Fruit fly (Drosophila melanogaster) Kc167 (cell line): Measurements from ENCODE around the gene CG15404.
"Not testable (repeated sequence)": the region's sequence is repeated elsewhere in the genome, so short reads cannot be mapped to it uniquely, and the experiment has no call there.

Source experiments
- Myc ChIP-seq: fragments of >200 bp; optimal IDR thresholded peaks from 2 replicates; lab custom pipeline; 2017; ENCODE audit warnings: missing external identifiers
- Sin3A ChIP-seq: fragments of >200 bp; optimal IDR thresholded peaks from 2 replicates; lab custom pipeline; 2018; ENCODE audit warnings: missing external identifiers
- h ChIP-seq: fragments of >200 bp; optimal IDR thresholded peaks from 3 replicates; lab custom pipeline; 2018; ENCODE audit warnings: missing external identifiers
- insv ChIP-seq: fragments of >200 bp; optimal IDR thresholded peaks from 3 replicates; lab custom pipeline; 2018; ENCODE audit warnings: missing external identifiers
- psq ChIP-seq: fragments of >200 bp; optimal IDR thresholded peaks from 2 replicates; lab custom pipeline; 2017; ENCODE audit warnings: missing external identifiers
- ttk ChIP-seq: sonication (Bioruptor generic); optimal IDR thresholded peaks from 2 replicates; lab custom pipeline; 2017; ENCODE audit warnings: missing external identifiers

Gene CG15404

DNA sequence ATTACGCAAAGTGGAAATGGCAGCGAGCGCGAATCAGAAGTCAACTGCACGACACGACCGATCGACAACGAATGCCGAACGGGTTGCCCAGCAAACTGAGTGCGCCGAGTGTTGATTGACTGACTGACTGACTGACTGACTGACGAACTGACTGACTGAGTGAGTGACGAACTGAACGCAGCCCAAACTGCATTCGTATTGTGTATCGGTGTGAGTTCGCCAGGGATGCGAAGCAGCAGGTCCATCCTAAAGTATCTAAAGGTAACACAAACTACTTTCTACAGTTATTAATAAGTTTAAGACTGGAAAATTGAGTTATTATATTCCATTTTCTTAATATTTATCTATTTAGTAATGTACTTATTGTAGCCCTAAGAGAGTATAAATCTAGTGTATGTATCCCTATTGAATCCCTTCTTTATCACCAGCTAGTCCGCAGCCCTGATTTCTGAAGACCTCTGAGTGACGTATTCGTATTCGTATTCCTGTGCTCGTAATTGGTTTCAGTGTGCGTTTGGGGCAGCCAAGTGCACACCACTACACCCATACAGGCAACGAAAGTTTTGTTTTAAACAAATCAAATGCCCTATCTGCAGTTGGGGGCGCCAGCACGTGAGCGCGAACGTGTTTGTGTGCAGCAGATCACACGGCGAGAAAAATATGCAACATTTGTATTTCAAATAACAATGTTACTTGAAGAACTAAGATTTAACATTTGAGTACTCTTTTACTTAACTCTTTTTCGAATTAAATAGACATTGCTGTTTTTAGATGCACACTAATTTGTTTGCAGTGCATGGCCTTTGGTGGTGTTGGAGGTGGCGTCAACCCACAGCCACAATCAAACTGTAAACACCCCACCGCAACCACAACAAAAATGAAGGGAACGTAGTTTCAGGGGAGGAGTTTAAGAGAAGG, 20.8 kb upstream of the CG15404 start:
- no peak for TF ChIP-seq h
- no peak for TF ChIP-seq Sin3A (lab: Kevin White, UChicago)
- no peak for TF ChIP-seq ttk (lab: Kevin White, UChicago)
- TF ChIP-seq Myc, result no peak
- TF ChIP-seq psq (lab: Kevin White, UChicago), result no peak
- no peak for TF ChIP-seq insv (lab: Kevin White, UChicago)

- TF ChIP-seq h (no peak), psq (lab: Kevin White, UChicago) (no peak), ttk (lab: Kevin White, UChicago) (no peak), insv (lab: Kevin White, UChicago) (no peak), Sin3A (lab: Kevin White, UChicago) (no peak), Myc (no peak)
These were observed 19.0 kb upstream of the CG15404 start for dm6 chr2L:3154749-3155148.

DNA sequence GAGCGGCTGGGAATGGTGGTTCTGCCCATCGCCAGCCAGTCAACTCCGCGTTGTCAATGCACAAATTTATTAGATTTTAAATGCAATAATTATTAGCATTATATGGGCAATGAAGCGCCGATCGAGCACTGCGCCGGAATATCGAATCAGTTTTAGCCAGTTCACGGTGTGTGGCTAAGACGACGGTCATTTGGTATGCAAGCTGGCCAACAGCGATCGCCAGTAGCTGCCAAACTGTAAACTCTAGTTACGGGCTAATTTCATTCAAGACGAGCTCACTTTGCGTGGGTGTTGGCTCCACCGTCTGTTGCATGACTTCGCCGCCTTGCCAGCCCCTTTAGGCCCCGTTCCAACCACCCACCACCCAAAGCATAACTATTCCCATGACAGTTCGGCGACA, 18.0 kb upstream of the CG15404 start:
- TF ChIP-seq Sin3A (lab: Kevin White, UChicago) (no peak), insv (lab: Kevin White, UChicago) (no peak), ttk (lab: Kevin White, UChicago) (no peak), Myc (no peak), h (no peak), psq (lab: Kevin White, UChicago) (no peak)

DNA sequence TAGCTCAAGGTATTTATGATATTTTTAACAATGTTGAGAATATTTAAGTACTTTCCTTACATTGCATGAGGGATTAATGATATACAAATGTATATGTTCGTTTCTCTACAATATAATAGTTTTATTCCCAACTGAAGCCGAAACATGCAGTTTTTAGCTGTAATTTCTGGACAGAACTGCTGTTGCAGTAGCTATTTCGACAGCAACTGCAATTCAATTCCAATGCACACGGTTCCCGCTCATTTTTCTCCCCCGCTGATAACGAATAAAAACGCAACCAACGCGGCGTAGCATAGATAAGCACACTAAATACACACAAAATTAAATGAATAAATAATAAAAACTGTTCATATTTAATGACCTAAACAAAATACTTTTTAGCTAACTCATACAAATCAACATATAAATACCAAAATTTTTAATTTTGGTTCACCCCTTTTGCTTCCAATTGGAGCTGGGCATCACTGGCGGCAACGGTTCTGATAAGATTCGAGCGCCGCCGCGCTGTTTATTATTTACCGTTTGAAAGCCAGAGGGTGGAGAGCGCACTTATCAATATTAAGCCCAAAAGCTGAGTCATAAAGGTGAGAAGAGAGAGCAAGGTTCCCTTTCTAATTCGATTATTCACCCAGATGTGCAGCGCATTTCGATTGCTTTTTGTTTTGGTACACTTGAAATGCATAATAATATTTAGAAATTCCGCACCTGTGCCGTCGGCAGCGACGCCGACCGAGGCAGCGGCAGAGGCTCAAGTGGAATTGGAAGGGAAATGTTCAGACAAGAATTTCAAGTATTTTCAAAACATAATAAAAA, 15.3 kb upstream of the CG15404 start:
- TF ChIP-seq insv (lab: Kevin White, UChicago) (no peak), Myc (no peak)

DNA sequence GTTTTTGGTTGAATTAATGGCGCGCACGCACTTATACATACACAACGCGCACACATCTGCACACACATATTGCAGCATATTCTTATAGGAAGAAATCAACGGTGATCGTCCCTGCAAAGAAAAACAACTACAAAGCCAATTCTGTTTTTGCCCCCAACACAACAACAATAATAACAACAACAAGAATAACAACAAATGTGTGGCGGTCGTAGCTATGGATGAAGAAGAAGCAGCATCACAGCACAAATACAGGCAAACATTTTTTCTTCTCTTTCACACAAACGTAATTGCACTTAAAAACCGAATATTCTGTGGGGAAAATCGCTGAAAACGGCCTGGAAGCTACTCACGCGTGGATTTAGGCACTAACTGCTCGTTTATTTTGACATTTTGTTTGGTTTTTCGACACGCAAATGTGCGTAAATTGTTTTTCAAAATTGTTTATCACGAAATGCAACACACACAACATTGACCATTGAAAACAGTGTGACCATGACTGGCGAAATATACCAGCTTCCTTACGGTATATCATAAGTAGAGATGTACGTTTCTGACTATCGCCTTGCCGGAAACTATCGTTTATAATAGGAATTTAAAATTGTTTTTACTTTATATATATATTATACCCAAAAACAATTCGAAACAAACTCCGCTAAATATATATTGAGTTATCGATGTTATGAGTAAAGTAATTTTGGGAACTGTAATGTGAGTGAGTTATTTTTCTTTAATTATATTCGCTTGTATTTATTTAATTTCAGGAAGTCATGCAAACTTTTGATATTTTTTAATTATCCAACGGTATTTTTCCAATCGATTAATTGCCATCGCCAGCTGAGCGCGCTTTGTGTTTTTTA, 14.4 kb upstream of the CG15404 start, which contains the start of the genes Mad and gkt:
Gene Mad (minus strand): TSS at position 500 of the 857 bp plus-strand sequence.
Gene gkt (plus strand): TSS at position 807 of the 857 bp plus-strand sequence.
- TF ChIP-seq Myc (no peak), psq (lab: Kevin White, UChicago) (no peak), h (no peak), ttk (lab: Kevin White, UChicago) (no peak), Sin3A (lab: Kevin White, UChicago) (no peak), insv (lab: Kevin White, UChicago) (no peak)

dm6 chr2L:3163490-3163889, 10.3 kb upstream of the CG15404 start, which contains the start of gene Hydr2:
Hydr2 (plus strand) TSS chr2L:3163645.
- TF ChIP-seq Myc; Sin3A (lab: Kevin White, UChicago); insv (lab: Kevin White, UChicago): not testable (repeated sequence)

- TF ChIP-seq insv (lab: Kevin White, UChicago) (no peak), ttk (lab: Kevin White, UChicago) (no peak), Myc (no peak), h (no peak), Sin3A (lab: Kevin White, UChicago) (no peak), psq (lab: Kevin White, UChicago) (no peak)
These were observed 9.3 kb upstream of the CG15404 start for dm6 chr2L:3164257-3165021.

- TF ChIP-seq insv (lab: Kevin White, UChicago) (no peak), Sin3A (lab: Kevin White, UChicago) (no peak), ttk (lab: Kevin White, UChicago) (no peak), h (no peak), psq (lab: Kevin White, UChicago) (no peak)
These were observed 8.6 kb upstream of the CG15404 start for dm6 chr2L:3165022-3165647.

DNA sequence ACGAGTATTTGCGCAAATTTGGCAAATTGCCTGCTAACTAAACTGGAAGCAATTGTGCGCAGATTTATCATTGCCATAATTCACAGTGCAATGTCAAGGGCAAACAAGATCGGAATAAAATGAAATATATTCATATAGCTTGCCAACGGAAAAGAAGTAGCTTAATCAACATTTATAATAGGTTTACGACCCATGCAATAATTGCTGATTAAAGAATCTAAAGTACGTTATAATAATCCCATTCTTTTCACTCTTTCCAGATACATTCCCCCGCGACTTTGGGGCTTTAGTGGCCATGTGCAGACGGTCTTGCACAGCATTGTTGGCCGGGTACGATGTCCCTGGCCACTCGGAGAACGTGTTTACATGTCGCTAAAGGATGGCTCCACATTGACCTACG, 7.1 kb upstream of the CG15404 start:
- TF ChIP-seq Myc (no peak), psq (lab: Kevin White, UChicago) (no peak), ttk (lab: Kevin White, UChicago) (no peak), insv (lab: Kevin White, UChicago) (no peak), h (no peak), Sin3A (lab: Kevin White, UChicago) (no peak)

DNA sequence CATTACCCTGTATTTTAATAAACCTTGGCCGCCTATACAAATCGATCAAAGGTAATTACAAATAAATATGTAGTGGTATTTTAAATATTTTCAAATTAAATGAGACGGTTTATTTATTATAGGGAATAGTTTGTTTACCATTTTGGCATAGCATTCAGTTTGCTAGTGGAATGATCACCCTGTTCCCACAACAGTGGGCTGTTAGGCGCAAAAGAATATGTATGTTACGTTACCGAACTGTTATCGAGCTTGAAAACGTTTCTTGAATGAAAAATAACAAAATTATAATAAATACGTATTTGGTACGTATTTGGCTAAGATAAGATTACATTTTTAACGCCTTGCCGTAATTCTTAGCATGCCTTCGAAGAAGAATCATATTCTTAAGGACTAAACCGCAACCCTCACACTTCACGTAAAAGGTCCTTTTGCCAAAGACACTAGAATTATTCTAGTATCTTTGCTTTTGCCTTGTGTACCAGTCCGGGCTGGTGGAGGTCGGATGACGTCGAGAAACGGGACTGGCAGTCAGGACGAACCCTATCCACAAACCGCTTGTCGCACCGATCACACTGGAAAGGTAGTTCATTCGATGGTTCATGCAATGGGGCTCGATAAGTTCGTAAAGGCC, 2.7 kb upstream of the CG15404 start, which contains the start of gene CG44002:
Gene CG44002 (minus strand): TSS at position 144 of the 631 bp plus-strand sequence.
- no peak for TF ChIP-seq h
- no peak for TF ChIP-seq insv (lab: Kevin White, UChicago)
- TF ChIP-seq psq (lab: Kevin White, UChicago), result no peak
- TF ChIP-seq Sin3A (lab: Kevin White, UChicago), result no peak
- no peak for TF ChIP-seq Myc
- no peak for TF ChIP-seq ttk (lab: Kevin White, UChicago)
